Fruit fly (Drosophila melanogaster): ENCODE results near the gene Gnpnat.

Gene Gnpnat

DNA sequence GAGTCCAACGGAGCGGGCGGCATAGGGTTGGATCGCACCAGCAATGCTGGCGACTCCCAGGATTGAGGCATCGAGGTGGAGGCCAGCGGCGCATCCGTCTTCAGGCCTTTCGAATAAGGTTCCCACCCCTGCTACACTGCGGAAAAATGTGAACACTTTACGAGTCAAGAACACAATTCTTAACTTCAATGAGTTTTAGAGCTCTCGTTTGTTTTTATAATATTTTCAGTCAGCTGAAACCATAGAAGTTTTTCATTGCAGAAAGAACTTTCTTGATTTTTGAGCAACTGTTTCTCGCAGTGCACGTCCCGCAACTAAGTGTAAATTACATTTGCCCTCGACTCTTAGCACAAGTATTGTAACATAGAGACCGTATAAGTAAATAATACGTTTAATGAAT lies 41.7 kb upstream of the Gnpnat start (continued):
- TF ChIP-seq yki (optimal IDR thresholded peaks at IDR 0.05) (no peak), CG1602 (GFP tag; optimal IDR thresholded peaks at IDR 0.05) (peak; percentile 18), CG1792 (GFP tag; optimal IDR thresholded peaks at IDR 0.05) (no peak), CG17328 (GFP tag; IDR thresholded peaks at IDR 0.05) (peak; percentile 71), CG3163 (GFP tag; optimal IDR thresholded peaks at IDR 0.05) (no peak), dmrt11E (tag; optimal IDR thresholded peaks at IDR 0.05) (peak; percentile 71), unc-4 (GFP tag; IDR thresholded peaks at IDR 0.05; ENCODE audit: partially characterized antibody) (no peak), CG17802 (tag; optimal IDR thresholded peaks at IDR 0.05) (peak; percentile 21), Fer3 (tag; optimal IDR thresholded peaks at IDR 0.05) (no peak), ac (GFP tag; optimal IDR thresholded peaks at IDR 0.05) (peak; percentile 16), CG11085 (GFP tag; IDR thresholded peaks at IDR 0.05) (no peak), chinmo (GFP tag; IDR thresholded peaks at IDR 0.05; ENCODE audit: partially characterized antibody) (no peak), CG7745 (tag; optimal IDR thresholded peaks at IDR 0.05) (no peak), Elba2 (GFP tag; optimal IDR thresholded peaks at IDR 0.05) (peak; percentile 40), z (GFP tag; IDR thresholded peaks at IDR 0.05) (no peak), ind (GFP tag; optimal IDR thresholded peaks at IDR 0.05) (no peak), CG18599 (GFP tag; optimal IDR thresholded peaks at IDR 0.05) (no peak), dan (GFP tag; IDR thresholded peaks at IDR 0.05) (peak; percentile 18; the same call in 1 of the 2 replicates), sim (GFP tag; IDR thresholded peaks at IDR 0.05) (no peak), CG32772 (GFP tag; IDR thresholded peaks at IDR 0.05) (0 out of 2 replicates have a peak, but pooled peaks have one; percentile 25), CG14667 (GFP tag; IDR thresholded peaks at IDR 0.05) (no peak), CG10979 (tag; optimal IDR thresholded peaks at IDR 0.05) (peak; percentile 65), so (GFP tag; IDR thresholded peaks at IDR 0.05) (no peak), CG4404 (GFP tag; IDR thresholded peaks at IDR 0.05) (peak; percentile 67), eve (GFP tag; optimal IDR thresholded peaks at IDR 0.05) (no peak), bsh (GFP tag; optimal IDR thresholded peaks at IDR 0.05) (peak in 1 of 2 experiments; percentile 32), CG9817 (tag; optimal IDR thresholded peaks at IDR 0.05) (no peak), CG4282 (GFP tag; optimal IDR thresholded peaks at IDR 0.05) (no peak), Kr (GFP tag; optimal IDR thresholded peaks at IDR 0.05) (no peak), C15 (GFP tag; IDR thresholded peaks at IDR 0.05) (no peak), CG31365 (tag; optimal IDR thresholded peaks at IDR 0.05) (no peak), Med (GFP tag) (peak; percentile 68), CG42726 (GFP tag; IDR thresholded peaks at IDR 0.05; ENCODE audit: partially characterized antibody) (no peak), tgo (GFP tag; IDR thresholded peaks at IDR 0.05) (no peak), unpg (GFP tag; optimal IDR thresholded peaks at IDR 0.05) (peak; percentile 22), phol (tag; optimal IDR thresholded peaks at IDR 0.05) (peak; percentile 48), schlank (tag; optimal IDR thresholded peaks at IDR 0.05) (no peak), zf30C (GFP tag; optimal IDR thresholded peaks at IDR 0.05) (peak; percentile 9), tup (GFP tag; optimal IDR thresholded peaks at IDR 0.05) (no peak), CG8765 (GFP tag; IDR thresholded peaks at IDR 0.05) (peak; percentile 61; the same call in 1 of the 2 replicates), jing (GFP tag; optimal IDR thresholded peaks at IDR 0.05) (no peak), mirr (GFP tag; optimal IDR thresholded peaks at IDR 0.05) (no peak), CG34422 (GFP tag; IDR thresholded peaks at IDR 0.05) (0 out of 3 replicates have a peak, but pooled peaks have one; percentile 11), CG11504 (tag; optimal IDR thresholded peaks at IDR 0.05) (peak; percentile 17), zen (tag; optimal IDR thresholded peaks at IDR 0.05) (peak; percentile 75), D (optimal IDR thresholded peaks at IDR 0.05) (no peak), D (GFP tag; optimal IDR thresholded peaks at IDR 0.05) (peak; percentile 11), ci (GFP tag; IDR thresholded peaks at IDR 0.05) (0 out of 3 replicates have a peak, but pooled peaks have one; percentile 24), CG15696 (tag; optimal IDR thresholded peaks at IDR 0.05) (peak; percentile 58), ara (GFP tag; IDR thresholded peaks at IDR 0.05) (peak; percentile 38; the same call in 1 of the 2 replicates), kni (GFP tag; optimal IDR thresholded peaks at IDR 0.05) (no peak)
